Worm (Caenorhabditis elegans): ENCODE data around the gene srh-276.

- no peak for TF ChIP-seq flt-1 (GFP tag; IDR thresholded peaks at IDR 0.05)
- no peak for TF ChIP-seq ztf-23 (GFP tag; IDR thresholded peaks at IDR 0.05)
- TF ChIP-seq med-1 (GFP tag; optimal IDR thresholded peaks at IDR 0.05; ENCODE audit: insufficient read depth) = no peak
Measured at ce11 chrV:15533864-15534263, 4.7 kb downstream of the srh-276 start, which contains the start of gene F21A3.2.

All from whole organism, midembryonic.